Fruit fly (Drosophila melanogaster): ENCODE results near the gene Cad74A.

Gene Cad74A

DNA sequence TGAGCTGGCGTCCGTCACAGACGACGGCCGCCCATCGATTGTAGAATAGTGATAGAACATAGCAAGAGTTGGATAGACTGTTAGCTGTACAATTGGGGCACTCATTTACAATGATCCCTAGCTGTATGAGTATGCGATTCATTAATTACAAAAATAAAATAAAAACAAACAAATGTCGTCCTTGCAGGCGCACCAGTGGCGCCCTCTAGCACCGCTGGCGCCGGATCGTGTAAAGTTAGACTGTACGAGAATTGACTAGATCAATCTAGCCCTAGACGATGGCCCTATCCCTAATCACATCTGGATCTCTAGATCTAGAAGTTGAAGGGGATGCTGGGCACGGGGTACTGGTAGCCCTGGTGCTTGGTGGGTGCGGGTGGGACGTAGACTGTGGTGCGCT, 4.4 kb upstream of the Cad74A start:
- no peak for TF ChIP-seq fru (GFP tag; optimal IDR thresholded peaks at IDR 0.05)
- TF ChIP-seq jim (GFP tag; optimal IDR thresholded peaks at IDR 0.05) = no peak
- no peak for TF ChIP-seq sage (GFP tag; optimal IDR thresholded peaks at IDR 0.05)
- no peak for TF ChIP-seq Jra (GFP tag; optimal IDR thresholded peaks at IDR 0.05)
- no peak for TF ChIP-seq OdsH (GFP tag; optimal IDR thresholded peaks at IDR 0.05)
- TF ChIP-seq psq (GFP tag; optimal IDR thresholded peaks at IDR 0.05) = no peak
- no peak for TF ChIP-seq br (GFP tag; optimal IDR thresholded peaks at IDR 0.05)
- TF ChIP-seq N (GFP tag; optimal IDR thresholded peaks at IDR 0.05) = no peak
- TF ChIP-seq CrebA (GFP tag; optimal IDR thresholded peaks at IDR 0.05; ENCODE audit: borderline replicate concordance) = no peak
- no peak for TF ChIP-seq Sp1 (GFP tag; optimal IDR thresholded peaks at IDR 0.05)
- TF ChIP-seq Dif (GFP tag; optimal IDR thresholded peaks at IDR 0.05; ENCODE audit: partially characterized antibody) = no peak
- TF ChIP-seq GATAd (GFP tag; optimal IDR thresholded peaks at IDR 0.05) = no peak
- TF ChIP-seq sv (GFP tag; optimal IDR thresholded peaks at IDR 0.05) = no peak
- no peak for TF ChIP-seq tai (GFP tag; optimal IDR thresholded peaks at IDR 0.05)
- no peak for TF ChIP-seq h (GFP tag; optimal IDR thresholded peaks at IDR 0.05)
- no peak for TF ChIP-seq woc (GFP tag; optimal IDR thresholded peaks at IDR 0.05)

DNA sequence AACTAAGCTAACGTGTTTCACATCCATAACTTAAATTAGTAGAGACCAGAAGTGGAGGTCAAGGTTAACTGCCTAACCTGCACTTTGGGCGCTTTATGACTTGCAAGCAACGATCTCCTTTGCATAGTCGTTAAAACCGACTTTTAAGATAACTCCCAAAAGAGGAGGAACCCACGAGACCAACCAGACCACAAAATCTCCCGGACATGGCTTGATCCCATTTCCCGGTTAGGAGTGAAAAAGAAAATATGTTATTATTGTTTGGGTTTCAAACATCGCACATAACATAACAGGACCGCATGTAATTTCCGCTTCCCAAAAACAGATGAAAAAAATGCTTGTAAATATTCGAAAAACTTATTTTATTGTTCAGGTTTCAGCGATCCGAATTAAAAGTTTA, 4.0 kb upstream of the Cad74A start:
- TF ChIP-seq CG32264 (GFP tag; optimal IDR thresholded peaks at IDR 0.05) (no peak), Myc (optimal IDR thresholded peaks at IDR 0.05) (no peak), dsf (GFP tag; optimal IDR thresholded peaks at IDR 0.05; ENCODE audit: borderline replicate concordance) (no peak), dmrt93B (GFP tag; optimal IDR thresholded peaks at IDR 0.05) (no peak)

- TF ChIP-seq pan (optimal IDR thresholded peaks at IDR 0.05) = no peak
- no peak for TF ChIP-seq Abd-B (GFP tag; optimal IDR thresholded peaks at IDR 0.05)
- no peak for TF ChIP-seq Vsx2 (GFP tag; optimal IDR thresholded peaks at IDR 0.05; ENCODE audit: partially characterized antibody)
- no peak for TF ChIP-seq GATAd (GFP tag; optimal IDR thresholded peaks at IDR 0.05)
These were observed 3.3 kb upstream of the Cad74A start, which contains the start of gene CG13728 for dm6 chr3L:17382628-17383027. TSS of gene CG13728 (minus strand) at chr3L:17382728.

- TF ChIP-seq rgr (GFP tag; optimal IDR thresholded peaks at IDR 0.05) (no peak), CG9705 (GFP tag; optimal IDR thresholded peaks at IDR 0.05) (no peak), brk (GFP tag; optimal IDR thresholded peaks at IDR 0.05) (no peak), dmrt93B (GFP tag; optimal IDR thresholded peaks at IDR 0.05) (no peak), usp (GFP tag; optimal IDR thresholded peaks at IDR 0.05) (no peak), GATAd (GFP tag; optimal IDR thresholded peaks at IDR 0.05) (no peak), Dif (GFP tag; optimal IDR thresholded peaks at IDR 0.05; ENCODE audit: partially characterized antibody) (no peak), Hnf4 (GFP tag; optimal IDR thresholded peaks at IDR 0.05) (no peak), Rel (GFP tag; optimal IDR thresholded peaks at IDR 0.05) (no peak), Rel (tag; optimal IDR thresholded peaks at IDR 0.05) (no peak), ey (GFP tag; optimal IDR thresholded peaks at IDR 0.05) (no peak), OdsH (GFP tag; optimal IDR thresholded peaks at IDR 0.05) (no peak), HLH106 (tag; optimal IDR thresholded peaks at IDR 0.05) (no peak), Dfd (GFP tag; optimal IDR thresholded peaks at IDR 0.05) (no peak), Vsx2 (GFP tag; optimal IDR thresholded peaks at IDR 0.05; ENCODE audit: partially characterized antibody) (no peak), CrebA (GFP tag; optimal IDR thresholded peaks at IDR 0.05; ENCODE audit: borderline replicate concordance) (no peak)
These were observed 2.7 kb upstream of the Cad74A start for dm6 chr3L:17381990-17382389.

DNA sequence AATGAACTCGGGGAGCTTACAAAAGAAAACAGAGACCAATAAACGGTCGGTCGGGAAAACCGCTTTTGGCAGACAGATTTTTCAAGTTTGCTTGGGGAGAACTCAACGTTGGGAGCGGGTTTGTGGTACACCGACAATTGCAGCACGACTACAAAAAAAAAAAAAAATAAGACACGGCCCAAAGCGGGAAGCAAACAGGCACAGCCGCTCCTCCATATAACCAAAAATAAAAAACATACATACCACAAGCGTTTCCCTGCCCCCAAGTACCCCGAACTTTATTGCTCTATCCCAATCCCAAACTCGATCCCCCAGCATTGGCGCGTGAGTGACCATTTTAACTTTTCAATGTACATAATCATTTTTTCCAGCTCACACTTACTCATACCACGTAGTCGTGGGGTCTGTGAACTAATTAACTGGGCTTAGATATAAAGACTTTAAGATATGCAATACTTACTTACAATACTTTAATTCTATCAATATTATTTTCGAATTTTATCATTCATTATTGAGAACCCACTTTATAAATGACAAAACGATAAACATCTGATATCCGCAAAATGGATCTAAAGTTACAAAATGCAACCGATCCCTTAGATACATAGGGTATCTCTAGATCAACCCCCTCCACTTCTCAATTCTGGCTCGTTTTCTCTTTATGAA, 4.2 kb downstream of the Cad74A start:
- no peak for TF ChIP-seq Mio (GFP tag; optimal IDR thresholded peaks at IDR 0.05)
- no peak for TF ChIP-seq brk (GFP tag; optimal IDR thresholded peaks at IDR 0.05)
- no peak for TF ChIP-seq pan (optimal IDR thresholded peaks at IDR 0.05)
- no peak for TF ChIP-seq Rel (GFP tag; optimal IDR thresholded peaks at IDR 0.05)
- no peak for TF ChIP-seq Rel (tag; optimal IDR thresholded peaks at IDR 0.05)
- no peak for TF ChIP-seq Dfd (GFP tag; optimal IDR thresholded peaks at IDR 0.05)
- TF ChIP-seq br (GFP tag; optimal IDR thresholded peaks at IDR 0.05) = no peak
- TF ChIP-seq rgr (GFP tag; optimal IDR thresholded peaks at IDR 0.05) = no peak
- TF ChIP-seq sage (GFP tag; optimal IDR thresholded peaks at IDR 0.05) = no peak
- TF ChIP-seq Sp1 (GFP tag; optimal IDR thresholded peaks at IDR 0.05) = no peak
